Worm (Caenorhabditis elegans): ENCODE results near the gene ivns-1.

ivns-1 gene

DNA sequence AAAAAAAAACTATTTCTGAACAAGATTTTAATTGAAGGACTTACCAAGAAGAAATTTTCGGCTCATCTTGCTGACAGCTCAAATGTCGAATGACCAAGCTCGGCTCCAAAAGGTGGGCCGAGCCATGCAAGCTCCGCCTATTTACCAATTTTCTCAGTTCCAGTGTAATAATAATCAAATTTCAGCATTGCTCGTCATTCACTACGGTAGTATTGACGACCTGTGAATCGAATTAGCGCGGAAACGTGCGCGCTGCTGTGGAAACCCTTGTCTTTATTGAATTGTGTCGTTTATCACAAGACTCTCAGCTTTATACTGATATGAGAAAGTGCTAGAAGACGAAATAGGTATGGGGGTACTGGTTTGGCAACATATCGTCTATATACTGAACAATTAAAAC lies 29.4 kb upstream of the ivns-1 start, which contains the start of gene nlp-76:
TSS of gene nlp-76 (minus strand) at position 367 of the 400 bp plus-strand sequence.
- TF ChIP-seq pqm-1 (tag; optimal IDR thresholded peaks at IDR 0.05) (no peak), F13H6.1 (tag; optimal IDR thresholded peaks at IDR 0.05) (no peak), unc-42 (tag; optimal IDR thresholded peaks at IDR 0.05) (peak; percentile 29), pha-4 (tag; optimal IDR thresholded peaks at IDR 0.05) (no peak), elt-4 (tag; optimal IDR thresholded peaks at IDR 0.05) (no peak)

DNA sequence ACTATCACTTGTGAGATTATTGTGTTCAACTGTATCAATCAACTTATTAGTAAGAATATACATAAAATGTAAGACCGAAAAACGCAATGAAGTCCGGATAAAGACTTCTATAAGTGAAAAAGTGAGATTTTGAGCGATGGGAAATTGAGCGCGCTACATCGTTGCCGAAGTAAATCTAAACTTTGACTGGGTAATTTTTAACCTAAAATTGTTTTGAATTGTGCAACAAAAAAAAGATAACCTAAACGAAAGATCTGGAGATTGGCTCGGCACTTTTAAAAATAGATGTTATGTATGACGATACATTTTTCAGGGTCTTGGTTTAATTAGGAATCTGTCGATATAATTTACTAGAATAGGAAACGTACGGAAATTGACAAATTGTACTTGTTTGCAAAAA lies 29.0 kb upstream of the ivns-1 start:
- TF ChIP-seq che-1 (tag; optimal IDR thresholded peaks at IDR 0.05) (no peak), ceh-6 (GFP tag; optimal IDR thresholded peaks at IDR 0.05) (no peak), gmeb-2 (tag; optimal IDR thresholded peaks at IDR 0.05) (no peak), npax-4 (tag; optimal IDR thresholded peaks at IDR 0.05) (no peak), C08G9.2 (tag; optimal IDR thresholded peaks at IDR 0.05) (no peak), Y22D7AL.16 (tag; optimal IDR thresholded peaks at IDR 0.05) (no peak), fkh-10 (GFP tag; optimal IDR thresholded peaks at IDR 0.05) (no peak), F13H6.1 (tag; optimal IDR thresholded peaks at IDR 0.05) (no peak), pat-9 (tag; optimal IDR thresholded peaks at IDR 0.05) (no peak), nhr-11 (tag; optimal IDR thresholded peaks at IDR 0.05) (no peak), ttx-3 (tag; optimal IDR thresholded peaks at IDR 0.05) (no peak), hlh-13 (GFP tag; optimal IDR thresholded peaks at IDR 0.05) (no peak), tbx-7 (tag; optimal IDR thresholded peaks at IDR 0.05) (no peak)

DNA sequence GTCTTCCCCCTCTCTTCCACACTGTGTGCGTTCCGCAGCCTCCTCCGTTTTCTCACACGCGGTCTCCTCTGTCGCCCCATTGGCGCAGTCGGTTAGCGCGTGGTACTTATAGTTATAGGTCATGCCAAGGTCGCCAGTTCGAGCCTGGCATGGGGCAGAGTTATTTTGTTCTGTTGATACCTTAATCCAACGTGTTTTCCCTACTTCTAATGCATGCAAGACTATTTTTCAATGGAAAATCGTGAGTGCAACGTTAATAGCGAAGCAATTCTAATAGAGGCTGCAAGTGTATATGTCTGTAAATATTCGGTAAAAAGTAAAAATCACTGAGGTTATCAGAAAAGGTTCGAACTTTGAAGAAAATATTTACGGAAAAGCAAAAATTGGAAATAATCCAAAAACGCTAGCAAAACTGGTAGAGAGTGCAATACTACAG lies 27.0 kb upstream of the ivns-1 start:
- peak; percentile 70 for TF ChIP-seq F13H6.1 (tag; optimal IDR thresholded peaks at IDR 0.05)
- peak; percentile 86 for TF ChIP-seq sdc-2 (tag; optimal IDR thresholded peaks at IDR 0.05)
- TF ChIP-seq ceh-6 (GFP tag; optimal IDR thresholded peaks at IDR 0.05): peak; percentile 83
- TF ChIP-seq tbx-7 (tag; optimal IDR thresholded peaks at IDR 0.05): peak; percentile 49
- TF ChIP-seq ceh-45 (GFP tag; IDR thresholded peaks at IDR 0.05): no peak
- TF ChIP-seq elt-2 (tag; optimal IDR thresholded peaks at IDR 0.05): peak; percentile 85
- peak; percentile 45 for TF ChIP-seq K09A11.1 (tag; optimal IDR thresholded peaks at IDR 0.05; ENCODE audit: insufficient read depth)
- TF ChIP-seq ahr-1 (tag; optimal IDR thresholded peaks at IDR 0.05): peak; percentile 59
- no peak for TF ChIP-seq pha-4 (tag; optimal IDR thresholded peaks at IDR 0.05)
- TF ChIP-seq hlh-15 (tag; optimal IDR thresholded peaks at IDR 0.05): peak; percentile 24
- TF ChIP-seq hlh-8 (tag; optimal IDR thresholded peaks at IDR 0.05): peak; percentile 52
- TF ChIP-seq unc-55 (GFP tag; optimal IDR thresholded peaks at IDR 0.05): no peak
- TF ChIP-seq hlh-30 (tag; optimal IDR thresholded peaks at IDR 0.05; ENCODE audit: insufficient read depth): peak; percentile 84
- peak; percentile 80 for TF ChIP-seq C38D4.7 (GFP tag; optimal IDR thresholded peaks at IDR 0.05)
- TF ChIP-seq ceh-14 (tag; optimal IDR thresholded peaks at IDR 0.05): peak; percentile 59
- TF ChIP-seq nhr-232 (tag; optimal IDR thresholded peaks at IDR 0.05): peak; percentile 81
- TF ChIP-seq nfya-1 (tag; optimal IDR thresholded peaks at IDR 0.05): peak; percentile 59
- peak; percentile 83 for TF ChIP-seq tbx-2 (tag; optimal IDR thresholded peaks at IDR 0.05)
- TF ChIP-seq K02D7.2 (tag; optimal IDR thresholded peaks at IDR 0.05): peak; percentile 77
- peak; percentile 87 for TF ChIP-seq ref-2 (tag; optimal IDR thresholded peaks at IDR 0.05)
- TF ChIP-seq dve-1 (tag; optimal IDR thresholded peaks at IDR 0.05): peak; percentile 83
- peak; percentile 12 for TF ChIP-seq npax-4 (tag; optimal IDR thresholded peaks at IDR 0.05)
- peak; percentile 39 for TF ChIP-seq zip-5 (tag; optimal IDR thresholded peaks at IDR 0.05)
- peak; percentile 53 for TF ChIP-seq unc-3 (GFP tag; conservative IDR thresholded peaks at IDR 0.05)
- TF ChIP-seq unc-3 (tag; optimal IDR thresholded peaks at IDR 0.05): peak; percentile 44
- peak; percentile 13 for TF ChIP-seq ceh-9 (tag; optimal IDR thresholded peaks at IDR 0.05)
- TF ChIP-seq madf-2 (tag; optimal IDR thresholded peaks at IDR 0.05): peak; percentile 77
- TF ChIP-seq mec-3 (tag; optimal IDR thresholded peaks at IDR 0.05; ENCODE audit: borderline replicate concordance): peak; percentile 1
- TF ChIP-seq eyg-1 (tag; optimal IDR thresholded peaks at IDR 0.05): peak; percentile 36
- peak; percentile 53 for TF ChIP-seq ceh-48 (tag; optimal IDR thresholded peaks at IDR 0.05)
- TF ChIP-seq sox-2 (GFP tag; IDR thresholded peaks at IDR 0.05): peak; percentile 50
- TF ChIP-seq pha-2 (tag; optimal IDR thresholded peaks at IDR 0.05): peak; percentile 68
- TF ChIP-seq fkh-6 (tag; optimal IDR thresholded peaks at IDR 0.05): peak; percentile 64
- peak; percentile 86 for TF ChIP-seq pat-9 (tag; optimal IDR thresholded peaks at IDR 0.05)
- peak; percentile 67 for TF ChIP-seq hlh-13 (GFP tag; optimal IDR thresholded peaks at IDR 0.05)
- TF ChIP-seq hlh-6 (tag; optimal IDR thresholded peaks at IDR 0.05): peak; percentile 92
- peak; percentile 43 for TF ChIP-seq ceh-24 (tag; optimal IDR thresholded peaks at IDR 0.05)
- no peak for TF ChIP-seq lim-6 (tag; optimal IDR thresholded peaks at IDR 0.05)
- peak; percentile 73 for TF ChIP-seq ztf-16 (tag; optimal IDR thresholded peaks at IDR 0.05)
